Worm (Caenorhabditis elegans): ENCODE measurements around the gene ndua-5.

ndua-5 gene

DNA sequence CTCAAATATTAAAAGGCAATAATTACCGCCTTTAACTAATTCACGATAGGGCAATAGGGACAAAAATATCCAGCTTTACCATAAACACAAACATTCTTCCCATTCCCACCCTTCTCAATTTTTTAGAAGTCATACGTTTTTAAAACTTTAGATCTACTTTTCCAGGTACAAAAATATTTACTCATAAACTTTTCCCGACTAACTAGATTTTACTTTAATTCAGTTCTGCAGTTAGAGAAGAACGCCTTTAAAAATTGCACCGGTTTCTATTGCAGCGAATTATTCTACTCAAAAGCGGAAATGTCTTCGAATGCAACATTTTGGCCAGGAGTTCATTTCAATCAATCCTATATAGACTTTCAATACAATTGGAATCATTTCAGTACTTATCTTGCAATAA, 28.4 kb downstream of the ndua-5 start, which contains the start of gene sru-3:
sru-3 (plus strand) TSS at position 301 of the 400 bp plus-strand sequence.
- TF ChIP-seq fos-1 (tag; optimal IDR thresholded peaks at IDR 0.05) (no peak), nhr-25 (tag; optimal IDR thresholded peaks at IDR 0.05) (no peak), R02D3.7 (tag; optimal IDR thresholded peaks at IDR 0.05) (no peak), crh-2 (tag; optimal IDR thresholded peaks at IDR 0.05) (no peak), sma-3 (GFP tag; optimal IDR thresholded peaks at IDR 0.05) (no peak), lsy-2 (tag; optimal IDR thresholded peaks at IDR 0.05) (no peak), unc-62 (GFP tag; optimal IDR thresholded peaks at IDR 0.05) (no peak), lin-11 (tag; optimal IDR thresholded peaks at IDR 0.05) (no peak), nhr-77 (tag; optimal IDR thresholded peaks at IDR 0.05) (no peak), ceh-16 (tag; optimal IDR thresholded peaks at IDR 0.05) (no peak), unc-39 (tag; optimal IDR thresholded peaks at IDR 0.05) (no peak), C34F6.9 (tag; optimal IDR thresholded peaks at IDR 0.05) (no peak), unc-55 (GFP tag; optimal IDR thresholded peaks at IDR 0.05) (no peak), zag-1 (tag; optimal IDR thresholded peaks at IDR 0.05) (no peak), peb-1 (tag; optimal IDR thresholded peaks at IDR 0.05) (no peak), nhr-12 (tag; optimal IDR thresholded peaks at IDR 0.05) (no peak), ztf-11 (tag; optimal IDR thresholded peaks at IDR 0.05) (no peak), lin-13 (GFP tag; optimal IDR thresholded peaks at IDR 0.05) (no peak)

- TF ChIP-seq zag-1 (tag; optimal IDR thresholded peaks at IDR 0.05) (no peak), nhr-21 (tag; optimal IDR thresholded peaks at IDR 0.05) (no peak), nhr-25 (tag; optimal IDR thresholded peaks at IDR 0.05) (no peak), sma-3 (GFP tag; optimal IDR thresholded peaks at IDR 0.05) (no peak), ama-1 (optimal IDR thresholded peaks at IDR 0.05) (no peak), sem-4 (tag; optimal IDR thresholded peaks at IDR 0.05) (no peak), nhr-77 (tag; optimal IDR thresholded peaks at IDR 0.05) (no peak), nhr-237 (tag; optimal IDR thresholded peaks at IDR 0.05) (no peak), R02D3.7 (tag; optimal IDR thresholded peaks at IDR 0.05) (no peak), elt-1 (tag; optimal IDR thresholded peaks at IDR 0.05) (no peak), Y55F3AM.14 (GFP tag; optimal IDR thresholded peaks at IDR 0.05) (no peak), skn-1 (tag; optimal IDR thresholded peaks at IDR 0.05) (no peak), dmd-4 (tag; optimal IDR thresholded peaks at IDR 0.05) (no peak), lin-11 (tag; optimal IDR thresholded peaks at IDR 0.05) (no peak), ztf-4 (tag; optimal IDR thresholded peaks at IDR 0.05) (no peak), lin-39 (tag; optimal IDR thresholded peaks at IDR 0.05) (no peak), mab-5 (tag; optimal IDR thresholded peaks at IDR 0.05) (no peak), elt-3 (tag; optimal IDR thresholded peaks at IDR 0.05) (no peak)
These were observed 34.4 kb downstream of the ndua-5 start, which contains the start of gene sru-6 for ce11 chrIV:9490320-9490719. TSS of gene sru-6 (plus strand) at chrIV:9490620.

DNA sequence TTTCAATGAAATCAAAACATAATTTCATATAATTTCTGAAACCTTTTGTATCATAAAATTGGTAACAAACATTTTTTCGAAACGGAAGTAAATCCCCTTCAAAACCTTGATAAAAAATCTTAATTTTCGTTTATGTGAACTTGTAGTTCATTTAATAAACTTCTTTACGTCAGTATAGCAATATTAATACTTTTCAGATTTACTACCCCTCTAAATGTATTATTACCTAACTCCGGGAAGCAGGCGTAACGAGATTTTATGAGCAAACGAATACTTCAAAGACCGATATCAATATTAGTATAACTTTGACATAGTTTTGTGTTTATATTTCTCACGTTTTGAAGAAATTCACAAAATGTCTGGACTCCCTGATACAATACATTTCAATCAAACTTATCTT, 36.4 kb downstream of the ndua-5 start, which contains the start of gene sru-1:
sru-1 (plus strand) TSS at position 301 of the 400 bp plus-strand sequence.
- TF ChIP-seq sma-3 (GFP tag; optimal IDR thresholded peaks at IDR 0.05) (no peak), nhr-237 (tag; optimal IDR thresholded peaks at IDR 0.05) (no peak), mdl-1 (tag; optimal IDR thresholded peaks at IDR 0.05) (no peak), mbf-1 (tag; optimal IDR thresholded peaks at IDR 0.05) (no peak), lin-11 (tag; optimal IDR thresholded peaks at IDR 0.05) (no peak), nhr-21 (tag; optimal IDR thresholded peaks at IDR 0.05) (no peak), nhr-11 (tag; optimal IDR thresholded peaks at IDR 0.05) (no peak), elt-1 (tag; optimal IDR thresholded peaks at IDR 0.05) (no peak), ZK546.5 (tag; optimal IDR thresholded peaks at IDR 0.05) (no peak), nhr-77 (tag; optimal IDR thresholded peaks at IDR 0.05) (no peak), R02D3.7 (tag; optimal IDR thresholded peaks at IDR 0.05) (no peak), elt-3 (tag; optimal IDR thresholded peaks at IDR 0.05) (no peak), nhr-6 (tag; optimal IDR thresholded peaks at IDR 0.05) (no peak), zag-1 (tag; optimal IDR thresholded peaks at IDR 0.05) (no peak), unc-39 (tag; optimal IDR thresholded peaks at IDR 0.05) (no peak)

- no peak for TF ChIP-seq nhr-77 (tag; optimal IDR thresholded peaks at IDR 0.05)
- no peak for TF ChIP-seq snpc-4 (tag; optimal IDR thresholded peaks at IDR 0.05)
- TF ChIP-seq nhr-25 (tag; optimal IDR thresholded peaks at IDR 0.05): no peak
- TF ChIP-seq ztf-1 (GFP tag; conservative IDR thresholded peaks at IDR 0.05): no peak
- TF ChIP-seq unc-62 (GFP tag; optimal IDR thresholded peaks at IDR 0.05): no peak
- no peak for TF ChIP-seq nhr-11 (tag; optimal IDR thresholded peaks at IDR 0.05)
- no peak for TF ChIP-seq C34F6.9 (tag; optimal IDR thresholded peaks at IDR 0.05)
- no peak for TF ChIP-seq aly-2 (tag; optimal IDR thresholded peaks at IDR 0.05)
- TF ChIP-seq gmeb-1 (tag; optimal IDR thresholded peaks at IDR 0.05): no peak
- TF ChIP-seq peb-1 (tag; optimal IDR thresholded peaks at IDR 0.05): no peak
- no peak for TF ChIP-seq ceh-16 (tag; optimal IDR thresholded peaks at IDR 0.05)
- TF ChIP-seq zag-1 (tag; optimal IDR thresholded peaks at IDR 0.05): no peak
- TF ChIP-seq nhr-6 (tag; optimal IDR thresholded peaks at IDR 0.05): no peak
- no peak for TF ChIP-seq blmp-1 (tag; optimal IDR thresholded peaks at IDR 0.05; ENCODE audit: insufficient read depth)
- TF ChIP-seq unc-55 (GFP tag; optimal IDR thresholded peaks at IDR 0.05): no peak
These were observed 37.9 kb downstream of the ndua-5 start for ce11 chrIV:9486779-9487178.
